Fruit fly (Drosophila melanogaster) whole organism, embryonic: ENCODE measurements around the gene Nlg2.

Source experiments
- CG14710 ChIP-seq: fragments of 200-800 bp; sonication (Bioruptor generic); optimal IDR thresholded peaks from 3 replicates; lab custom pipeline; 2019; ENCODE audit warnings: missing biosample characterization, mild to moderate bottlenecking, missing genetic modification characterization, moderate library complexity
- CG1602 ChIP-seq: fragments of 200-800 bp; sonication (Bioruptor generic); optimal IDR thresholded peaks from 3 replicates; lab custom pipeline; 2016; ENCODE audit warnings: missing biosample characterization, missing genetic modification characterization
- CG4820 ChIP-seq: fragments of 200-800 bp; sonication (Bioruptor generic); optimal IDR thresholded peaks from 3 replicates; lab custom pipeline; 2016; ENCODE audit warnings: missing biosample characterization, missing genetic modification characterization
- CG9609 ChIP-seq: fragments of 200-800 bp; sonication (Bioruptor generic); optimal IDR thresholded peaks from 3 replicates; lab custom pipeline; 2016; ENCODE audit warnings: missing biosample characterization, missing genetic modification characterization
- disco-r ChIP-seq: fragments of 200-800 bp; sonication (Bioruptor generic); optimal IDR thresholded peaks from 2 replicates; lab custom pipeline; 2016; ENCODE audit warnings: missing biosample characterization, missing genetic modification characterization
- schlank ChIP-seq: fragments of 200-800 bp; sonication (Bioruptor generic); optimal IDR thresholded peaks from 2 replicates; lab custom pipeline; 2018; ENCODE audit warnings: missing biosample characterization, mild to moderate bottlenecking, missing genetic modification characterization
- slou ChIP-seq: fragments of 200-800 bp; sonication (Bioruptor generic); optimal IDR thresholded peaks from 3 replicates; lab custom pipeline; 2016; ENCODE audit warnings: missing biosample characterization, missing genetic modification characterization

dm6 chr2L:6931821-6932220 lies 57.1 kb downstream of the Nlg2 start, which contains the start of gene CG43232:
- no peak for TF ChIP-seq CG1602 (GFP tag; lab: Kevin White, UChicago)
- TF ChIP-seq slou: no peak
- no peak for TF ChIP-seq CG4820 (GFP tag; lab: Kevin White, UChicago)
- TF ChIP-seq CG14710 (tag; lab: Kevin White, UChicago): no peak
- no peak for TF ChIP-seq CG9609
- no peak for TF ChIP-seq schlank (tag; lab: Kevin White, UChicago)
- no peak for TF ChIP-seq disco-r (GFP tag; lab: Kevin White, UChicago)
